Worm (Caenorhabditis elegans): ENCODE measurements around the gene pfk-1.2.
A peak's percentile ranks its signal among the peaks of the same experiment; 100 is the strongest.

The pfk-1.2 gene

DNA sequence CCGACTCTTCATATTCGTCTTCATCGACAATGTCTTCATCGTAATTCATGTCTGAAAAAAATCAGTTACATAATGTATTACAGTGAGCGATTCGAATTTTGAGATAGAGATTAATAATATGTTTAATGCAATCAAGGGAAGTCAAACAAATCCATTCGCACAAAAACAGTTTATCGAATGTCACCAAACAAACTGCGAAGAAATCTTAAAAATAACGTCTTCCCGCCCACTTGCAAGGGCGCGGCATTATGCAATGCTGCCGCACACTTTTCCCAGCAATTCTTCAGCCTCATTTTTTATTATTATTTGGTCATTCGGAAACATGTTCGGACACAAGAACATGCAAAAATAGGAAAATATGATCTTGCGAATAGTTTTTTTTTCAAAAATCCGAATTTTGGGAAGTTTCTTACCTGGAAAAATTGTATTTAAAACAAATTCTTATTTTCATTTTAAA is 12.6 kb downstream of the pfk-1.2 start, which contains the start of gene mdf-1 (continued):
- TF ChIP-seq ceh-100 (GFP tag; IDR thresholded peaks at IDR 0.05) (0 out of 2 replicates have a peak, but pooled peaks have one; percentile 17), T07F8.4 (tag; optimal IDR thresholded peaks at IDR 0.05) (no peak), bed-2 (GFP tag; IDR thresholded peaks at IDR 0.05) (no peak), aptf-2 (GFP tag; conservative IDR thresholded peaks at IDR 0.05) (no peak), D2030.7 (GFP tag; IDR thresholded peaks at IDR 0.05) (peak; percentile 17; the same call in 1 of the 2 replicates), snpc-3.4 (tag; optimal IDR thresholded peaks at IDR 0.05) (peak; percentile 52), ZK185.1 (tag; optimal IDR thresholded peaks at IDR 0.05; ENCODE audit: poor library complexity, severe bottlenecking) (peak; percentile 58), F22D6.2 (tag; optimal IDR thresholded peaks at IDR 0.05) (no peak), nhr-120 (GFP tag; IDR thresholded peaks at IDR 0.05) (no peak), hsf-1 (GFP tag; IDR thresholded peaks at IDR 0.05) (no peak), hmg-20 (GFP tag; IDR thresholded peaks at IDR 0.05) (0 out of 2 replicates have a peak, but pooled peaks have one; percentile 4), efl-1 (GFP tag; optimal IDR thresholded peaks at IDR 0.05) (peak; percentile 59), F33H1.4 (GFP tag; IDR thresholded peaks at IDR 0.05) (no peak), madf-10 (tag; optimal IDR thresholded peaks at IDR 0.05) (peak; percentile 26), zim-3 (tag; optimal IDR thresholded peaks at IDR 0.05) (no peak), madf-8 (GFP tag; conservative IDR thresholded peaks at IDR 0.05) (no peak), ekl-4 (GFP tag; IDR thresholded peaks at IDR 0.05) (no peak), egl-44 (GFP tag; IDR thresholded peaks at IDR 0.05) (no peak), dpl-1 (GFP tag; optimal IDR thresholded peaks at IDR 0.05) (peak; percentile 55), pbrm-1 (GFP tag; IDR thresholded peaks at IDR 0.05) (no peak), F37B4.10 (GFP tag; IDR thresholded peaks at IDR 0.05) (no peak), ceh-40 (GFP tag; IDR thresholded peaks at IDR 0.05) (no peak), unc-130 (GFP tag; optimal IDR thresholded peaks at IDR 0.05) (no peak), tbp1 (GFP tag; optimal IDR thresholded peaks at IDR 0.05) (peak; percentile 53), hlh-26 (GFP tag; conservative IDR thresholded peaks at IDR 0.05) (no peak), dox-1 (GFP tag; IDR thresholded peaks at IDR 0.05) (peak; percentile 49; the same call in 1 of the 2 replicates), lin-40 (tag; optimal IDR thresholded peaks at IDR 0.05) (peak; percentile 23), madf-3 (GFP tag; IDR thresholded peaks at IDR 0.05) (peak; percentile 69; the same call in 1 of the 2 replicates), ets-4 (GFP tag; optimal IDR thresholded peaks at IDR 0.05) (no peak), F23B12.7 (tag; optimal IDR thresholded peaks at IDR 0.05; ENCODE audit: insufficient read depth) (peak; percentile 24), Y95B8A.8 (GFP tag; IDR thresholded peaks at IDR 0.05) (no peak), die-1 (tag; optimal IDR thresholded peaks at IDR 0.05) (no peak), K11D2.4 (GFP tag; IDR thresholded peaks at IDR 0.05) (no peak), mcd-1 (GFP tag; IDR thresholded peaks at IDR 0.05) (peak; percentile 48), lin-54 (GFP tag; optimal IDR thresholded peaks at IDR 0.05) (peak; percentile 74), cebp-1 (GFP tag; IDR thresholded peaks at IDR 0.05) (no peak), cebp-1 (tag; optimal IDR thresholded peaks at IDR 0.05) (peak; percentile 65), zfh-2 (GFP tag; conservative IDR thresholded peaks at IDR 0.05) (no peak), ztf-6 (GFP tag; IDR thresholded peaks at IDR 0.05) (no peak), sea-2 (GFP tag; IDR thresholded peaks at IDR 0.05) (no peak), akir-1 (GFP tag; optimal IDR thresholded peaks at IDR 0.05) (no peak), hrde-1 (tag; optimal IDR thresholded peaks at IDR 0.05; ENCODE audit: borderline replicate concordance) (peak; percentile 34), rcor-1 (GFP tag; IDR thresholded peaks at IDR 0.05) (0 out of 2 replicates have a peak, but pooled peaks have one; percentile 45), egl-18 (GFP tag; IDR thresholded peaks at IDR 0.05) (no peak), attf-3 (GFP tag; conservative IDR thresholded peaks at IDR 0.05) (no peak), repo-1 (tag; optimal IDR thresholded peaks at IDR 0.05) (peak; percentile 57), ama-1 (optimal IDR thresholded peaks at IDR 0.05) (peak; percentile 20), ama-1 (GFP tag; optimal IDR thresholded peaks at IDR 0.05) (no peak), him-1 (tag; optimal IDR thresholded peaks at IDR 0.05) (no peak)
